Fruit fly (Drosophila melanogaster): Measurements from ENCODE around the gene CG11357.

The CG11357 gene

DNA sequence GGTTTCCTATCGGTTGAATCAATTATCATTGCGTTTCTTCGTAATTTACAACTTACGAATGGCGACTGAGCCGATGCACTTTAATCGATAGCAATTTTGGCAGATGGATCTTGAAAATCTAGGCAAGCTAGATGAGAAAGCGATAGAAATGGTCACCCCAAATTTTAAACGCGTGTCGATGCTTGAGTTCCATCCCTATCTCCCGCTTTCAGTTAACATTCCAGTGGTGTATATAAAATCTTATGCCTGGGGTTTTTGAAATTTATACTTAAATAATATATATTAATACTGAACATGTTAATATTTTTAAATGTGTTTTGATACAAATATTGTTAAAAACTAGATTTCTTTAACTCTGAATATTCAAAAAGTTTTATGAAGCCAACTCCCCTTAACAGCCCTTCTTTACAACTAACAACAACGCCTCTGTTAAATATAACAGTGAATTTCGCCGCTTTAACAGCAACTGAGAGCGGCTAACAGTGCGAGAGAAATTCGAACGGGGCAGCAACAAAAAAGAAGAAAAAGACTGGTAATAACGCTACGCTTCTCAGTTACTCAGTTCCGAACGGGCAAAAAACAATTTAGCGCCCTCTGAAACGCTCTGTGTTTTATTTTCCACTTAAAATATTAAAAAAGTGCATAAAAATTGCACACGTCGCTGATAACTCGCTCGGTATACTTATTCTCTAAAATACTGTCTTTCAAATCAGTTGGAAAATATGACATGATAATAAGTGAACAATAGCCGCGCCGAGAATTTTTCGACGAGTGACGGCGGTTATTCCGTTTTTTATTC, at the start of gene CG11357 (continued):
- TF ChIP-seq amos (GFP tag; IDR thresholded peaks at IDR 0.05; ENCODE audit: partially characterized antibody) (peak; percentile 86), CG9876 (GFP tag; optimal IDR thresholded peaks at IDR 0.05) (peak; percentile 36), maf-S (GFP tag; optimal IDR thresholded peaks at IDR 0.05) (peak; percentile 66), slbo (GFP tag; IDR thresholded peaks at IDR 0.05) (peak; percentile 99), Dref (GFP tag; IDR thresholded peaks at IDR 0.05) (peak; percentile 69), CG11723 (GFP tag; optimal IDR thresholded peaks at IDR 0.05) (peak; percentile 96), tap (tag; optimal IDR thresholded peaks at IDR 0.05) (peak; percentile 99), Dip2 (GFP tag; IDR thresholded peaks at IDR 0.05) (peak; percentile 71; the same call in 1 of the 2 replicates), oc (tag; optimal IDR thresholded peaks at IDR 0.05) (peak; percentile 99), GATAe (GFP tag; conservative IDR thresholded peaks at IDR 0.05) (peak; percentile 98), CG6683 (GFP tag; optimal IDR thresholded peaks at IDR 0.05) (peak; percentile 96), dysf (GFP tag; IDR thresholded peaks at IDR 0.05) (peak; percentile 99), CG10654 (GFP tag; optimal IDR thresholded peaks at IDR 0.05) (peak; percentile 92), pho (GFP tag; optimal IDR thresholded peaks at IDR 0.05) (peak; percentile 90), CG13424 (tag; optimal IDR thresholded peaks at IDR 0.05) (peak; percentile 100), CG32767 (GFP tag; IDR thresholded peaks at IDR 0.05) (peak; percentile 99), Fer3 (tag; optimal IDR thresholded peaks at IDR 0.05) (peak; percentile 99), CG12744 (GFP tag; optimal IDR thresholded peaks at IDR 0.05) (peak; percentile 84), CG12236 (GFP tag; optimal IDR thresholded peaks at IDR 0.05) (peak; percentile 45), dmrt11E (tag; optimal IDR thresholded peaks at IDR 0.05) (peak; percentile 98), tin (GFP tag; optimal IDR thresholded peaks at IDR 0.05) (peak; percentile 96), Xrp1 (GFP tag; IDR thresholded peaks at IDR 0.05) (peak; percentile 100), CG1603 (tag; optimal IDR thresholded peaks at IDR 0.05) (peak; percentile 41), CG16779 (GFP tag; IDR thresholded peaks at IDR 0.05) (peak; percentile 95), zen (tag; optimal IDR thresholded peaks at IDR 0.05) (peak; percentile 98), cwo (GFP tag; optimal IDR thresholded peaks at IDR 0.05) (peak; percentile 96), Optix (GFP tag; IDR thresholded peaks at IDR 0.05) (peak; percentile 88), Tbp (GFP tag; optimal IDR thresholded peaks at IDR 0.05) (no peak), CG13624 (GFP tag; optimal IDR thresholded peaks at IDR 0.05) (peak; percentile 88), stwl (tag; optimal IDR thresholded peaks at IDR 0.05) (peak; percentile 95), B-H2 (GFP tag; optimal IDR thresholded peaks at IDR 0.05) (peak; percentile 98), CG3065 (GFP tag; optimal IDR thresholded peaks at IDR 0.05) (peak; percentile 89), H2.0 (GFP tag; IDR thresholded peaks at IDR 0.05) (peak; percentile 98), Ada2b (GFP tag; IDR thresholded peaks at IDR 0.05) (peak; percentile 99), lbe (GFP tag; optimal IDR thresholded peaks at IDR 0.05) (peak; percentile 93), ftz-f1 (GFP tag; optimal IDR thresholded peaks at IDR 0.05) (peak; percentile 45), CG11398 (GFP tag; optimal IDR thresholded peaks at IDR 0.05) (peak; percentile 1), CG15269 (tag; optimal IDR thresholded peaks at IDR 0.05) (peak; percentile 100), chm (GFP tag; IDR thresholded peaks at IDR 0.05) (peak; percentile 98), Taf1 (GFP tag; IDR thresholded peaks at IDR 0.05) (peak; percentile 97), chn (GFP tag; optimal IDR thresholded peaks at IDR 0.05) (peak; percentile 81), CG17328 (GFP tag; IDR thresholded peaks at IDR 0.05) (peak; percentile 98), CG33557 (GFP tag; optimal IDR thresholded peaks at IDR 0.05) (peak; percentile 97), CG12391 (tag; optimal IDR thresholded peaks at IDR 0.05) (peak; percentile 99), Fer1 (GFP tag; optimal IDR thresholded peaks at IDR 0.05) (peak; percentile 99), Oaz (GFP tag; IDR thresholded peaks at IDR 0.05) (peak; percentile 96), Camta (GFP tag; optimal IDR thresholded peaks at IDR 0.05) (peak; percentile 76), CG4820 (GFP tag; optimal IDR thresholded peaks at IDR 0.05) (peak; percentile 91), rib (GFP tag; IDR thresholded peaks at IDR 0.05) (peak; percentile 99), Dp (GFP tag; optimal IDR thresholded peaks at IDR 0.05) (peak; percentile 44)

Data from whole organism, embryonic.